Fruit fly (Drosophila melanogaster): ENCODE data around the gene MED25.

dm6 chr3R:20027841-20028240 is 19.1 kb downstream of the MED25 start, which contains the start of the genes CG4424 and CG4854:
- TF ChIP-seq CG8478 (optimal IDR thresholded peaks at IDR 0.05), result no peak
- TF ChIP-seq pan (optimal IDR thresholded peaks at IDR 0.05), result no peak
- TF ChIP-seq usp (GFP tag; optimal IDR thresholded peaks at IDR 0.05), result no peak
- no peak for TF ChIP-seq psq (optimal IDR thresholded peaks at IDR 0.05)
- TF ChIP-seq EcR (GFP tag; optimal IDR thresholded peaks at IDR 0.05), result no peak
- no peak for TF ChIP-seq Dll (optimal IDR thresholded peaks at IDR 0.05)
